Fruit fly (Drosophila melanogaster) whole organism, wandering third instar larva: Measurements from ENCODE around the gene prd1.
A peak's percentile ranks its signal among the peaks of the same experiment; 100 is the strongest.

Experiments used
- Abd-B ChIP-seq: fragments of >200 bp; optimal IDR thresholded peaks from 2 replicates; lab custom pipeline; 2017; ENCODE audit warnings: missing biosample characterization, missing genetic modification characterization
- CG32264 ChIP-seq: fragments of 200-800 bp; sonication (Bioruptor generic); optimal IDR thresholded peaks from 2 replicates; lab custom pipeline; 2016; ENCODE audit warnings: missing biosample characterization, missing genetic modification characterization
- Dfd ChIP-seq: fragments of >200 bp; optimal IDR thresholded peaks from 2 replicates; lab custom pipeline; 2017; ENCODE audit warnings: missing biosample characterization, missing genetic modification characterization
- GATAd ChIP-seq: sonication (Bioruptor generic); optimal IDR thresholded peaks from 2 replicates; lab custom pipeline; 2016; ENCODE audit warnings: missing biosample characterization, missing genetic modification characterization
- HLH106 ChIP-seq: fragments of 200-800 bp; optimal IDR thresholded peaks from 3 replicates; lab custom pipeline; 2019; ENCODE audit warnings: missing biosample characterization, mild to moderate bottlenecking, missing genetic modification characterization, moderate library complexity
- Hnf4 ChIP-seq: fragments of 200-800 bp; sonication (Bioruptor generic); optimal IDR thresholded peaks from 2 replicates; lab custom pipeline; 2016; ENCODE audit warnings: missing biosample characterization, mild to moderate bottlenecking, missing genetic modification characterization
- Hr83 ChIP-seq: fragments of 200-300 bp; sonication (Bioruptor generic); optimal IDR thresholded peaks from 2 replicates; lab custom pipeline; 2016; ENCODE audit warnings: missing biosample characterization, mild to moderate bottlenecking, missing genetic modification characterization, moderate library complexity; ENCODE audit not compliant: poor library complexity, severe bottlenecking
- Jra ChIP-seq: sonication (Bioruptor generic); optimal IDR thresholded peaks from 2 replicates; lab custom pipeline; 2016; ENCODE audit warnings: missing biosample characterization, missing genetic modification characterization
- Mio ChIP-seq: sonication (Bioruptor generic); optimal IDR thresholded peaks from 2 replicates; lab custom pipeline; 2016; ENCODE audit warnings: missing biosample characterization, missing genetic modification characterization
- Myc ChIP-seq: fragments of >200 bp; optimal IDR thresholded peaks from 2 replicates; lab custom pipeline; 2017
- N ChIP-seq: fragments of >200 bp; optimal IDR thresholded peaks from 2 replicates; lab custom pipeline; 2018; ENCODE audit warnings: missing biosample characterization, missing external identifiers, missing genetic modification characterization
- OdsH ChIP-seq: fragments of 200-800 bp; sonication (Bioruptor generic); optimal IDR thresholded peaks from 2 replicates; lab custom pipeline; 2016; ENCODE audit warnings: missing biosample characterization, mild to moderate bottlenecking, missing genetic modification characterization
- Rel ChIP-seq, 2 experiments: fragments of 200-800 bp; sonication (Bioruptor generic) in 1 of 2; optimal IDR thresholded peaks; 2 replicates in 1 of 2; 3 replicates in 1 of 2; lab custom pipeline; 2016 to 2019; ENCODE audit warnings: mild to moderate bottlenecking in 2 of 2, missing biosample characterization in 2 of 2, missing genetic modification characterization in 2 of 2, moderate library complexity in 1 of 2
- Sp1 ChIP-seq: fragments of 200-800 bp; sonication (Bioruptor generic); optimal IDR thresholded peaks from 3 replicates; lab custom pipeline; 2019; ENCODE audit warnings: missing biosample characterization, mild to moderate bottlenecking, missing genetic modification characterization, moderate library complexity
- Vsx2 ChIP-seq: fragments of 200-300, 225-300 bp; sonication (Bioruptor generic); optimal IDR thresholded peaks from 2 replicates; lab custom pipeline; 2018; ENCODE audit warnings: missing biosample characterization, missing genetic modification characterization; ENCODE audit not compliant: partially characterized antibody
- brk ChIP-seq: fragments of 200-800 bp; sonication (Bioruptor generic); optimal IDR thresholded peaks from 2 replicates; lab custom pipeline; 2016; ENCODE audit warnings: missing biosample characterization, mild to moderate bottlenecking, missing genetic modification characterization
- dl ChIP-seq, 2 experiments: fragments of 175-275, 200-275 bp in 1 of 2; fragments of 200-275 bp in 1 of 2; sonication (Bioruptor generic); optimal IDR thresholded peaks; lab custom pipeline; 2018; ENCODE audit warnings: mild to moderate bottlenecking in 2 of 2, missing biosample characterization in 2 of 2, missing genetic modification characterization in 2 of 2, moderate library complexity in 2 of 2; ENCODE audit not compliant: partially characterized antibody in 2 of 2, insufficient read depth in 1 of 2
- dmrt93B ChIP-seq: fragments of 200-800 bp; sonication (Bioruptor generic); optimal IDR thresholded peaks from 2 replicates; lab custom pipeline; 2018; ENCODE audit warnings: missing biosample characterization, mild to moderate bottlenecking, missing genetic modification characterization
- dsf ChIP-seq: sonication (Bioruptor generic); optimal IDR thresholded peaks from 2 replicates; lab custom pipeline; 2016; ENCODE audit warnings: missing biosample characterization, missing genetic modification characterization, borderline replicate concordance
- ey ChIP-seq: fragments of 200-800 bp; sonication (Bioruptor generic); optimal IDR thresholded peaks from 2 replicates; lab custom pipeline; 2016; ENCODE audit warnings: missing biosample characterization, missing genetic modification characterization
- foxo ChIP-seq, 2 experiments: fragments of 200-800 bp; sonication (Bioruptor generic); optimal IDR thresholded peaks; 2 replicates in 1 of 2; 3 replicates in 1 of 2; lab custom pipeline; 2016 to 2017; ENCODE audit warnings: missing biosample characterization in 2 of 2, missing genetic modification characterization in 2 of 2
- fru ChIP-seq: fragments of 200-800 bp; sonication (Bioruptor generic); optimal IDR thresholded peaks from 3 replicates; lab custom pipeline; 2016; ENCODE audit warnings: missing biosample characterization, mild to moderate bottlenecking, missing genetic modification characterization
- h ChIP-seq: fragments of 200-800 bp; sonication (Bioruptor generic); optimal IDR thresholded peaks from 3 replicates; lab custom pipeline; 2016; ENCODE audit warnings: missing biosample characterization, mild to moderate bottlenecking, missing genetic modification characterization
- jim ChIP-seq: fragments of 175-275, 200-325 bp; sonication (Bioruptor generic); optimal IDR thresholded peaks from 2 replicates; lab custom pipeline; 2016; ENCODE audit warnings: missing biosample characterization, mild to moderate bottlenecking, missing genetic modification characterization
- lola ChIP-seq: fragments of >200 bp; optimal IDR thresholded peaks from 2 replicates; lab custom pipeline; 2017; ENCODE audit warnings: missing biosample characterization, missing genetic modification characterization
- pan ChIP-seq: fragments of >200 bp; optimal IDR thresholded peaks from 2 replicates; lab custom pipeline; 2017
- psq ChIP-seq: fragments of 200-800 bp; sonication (Bioruptor generic); optimal IDR thresholded peaks from 3 replicates; lab custom pipeline; 2017; ENCODE audit warnings: missing biosample characterization, mild to moderate bottlenecking, missing genetic modification characterization, moderate library complexity
- rgr ChIP-seq: fragments of 200-800 bp; sonication (Bioruptor generic); optimal IDR thresholded peaks from 3 replicates; lab custom pipeline; 2016; ENCODE audit warnings: missing biosample characterization, mild to moderate bottlenecking, missing genetic modification characterization
- sage ChIP-seq: fragments of 200-800 bp; sonication (Bioruptor generic); optimal IDR thresholded peaks from 2 replicates; lab custom pipeline; 2016; ENCODE audit warnings: missing biosample characterization, mild to moderate bottlenecking, missing genetic modification characterization
- tai ChIP-seq: sonication (Bioruptor generic); optimal IDR thresholded peaks from 2 replicates; lab custom pipeline; 2016; ENCODE audit warnings: missing biosample characterization, missing genetic modification characterization

Gene prd1

DNA sequence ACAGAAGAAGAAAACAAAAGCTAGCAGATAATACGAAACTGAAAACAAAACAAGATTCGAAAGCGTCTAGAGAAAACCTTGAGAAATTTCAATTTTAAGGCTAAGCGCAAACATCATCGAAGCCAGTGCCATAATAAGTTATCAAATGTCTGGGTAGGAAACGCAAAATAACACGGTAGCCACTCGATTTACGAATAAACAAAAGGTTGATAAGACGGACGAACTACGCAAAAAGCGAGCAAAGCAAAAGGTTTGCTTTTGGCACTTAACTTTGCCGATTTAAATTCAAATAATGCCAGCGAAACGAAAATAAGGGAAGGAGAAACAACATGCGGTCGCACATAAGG is 28.7 kb downstream of the prd1 start:
- no peak for TF ChIP-seq Hnf4
- TF ChIP-seq Hr83 (GFP tag; lab: Kevin White, UChicago): no peak
- TF ChIP-seq CG32264: no peak
- TF ChIP-seq Sp1: no peak
- TF ChIP-seq HLH106: no peak
- TF ChIP-seq foxo (GFP tag; optimal IDR thresholded peaks at IDR 0.05; lab: Kevin White, UChicago): no peak
- peak; percentile 5 for TF ChIP-seq Rel (GFP tag; optimal IDR thresholded peaks at IDR 0.05; lab: Kevin White, UChicago)
- no peak for TF ChIP-seq Rel (tag; optimal IDR thresholded peaks at IDR 0.05; lab: Kevin White, UChicago)

DNA sequence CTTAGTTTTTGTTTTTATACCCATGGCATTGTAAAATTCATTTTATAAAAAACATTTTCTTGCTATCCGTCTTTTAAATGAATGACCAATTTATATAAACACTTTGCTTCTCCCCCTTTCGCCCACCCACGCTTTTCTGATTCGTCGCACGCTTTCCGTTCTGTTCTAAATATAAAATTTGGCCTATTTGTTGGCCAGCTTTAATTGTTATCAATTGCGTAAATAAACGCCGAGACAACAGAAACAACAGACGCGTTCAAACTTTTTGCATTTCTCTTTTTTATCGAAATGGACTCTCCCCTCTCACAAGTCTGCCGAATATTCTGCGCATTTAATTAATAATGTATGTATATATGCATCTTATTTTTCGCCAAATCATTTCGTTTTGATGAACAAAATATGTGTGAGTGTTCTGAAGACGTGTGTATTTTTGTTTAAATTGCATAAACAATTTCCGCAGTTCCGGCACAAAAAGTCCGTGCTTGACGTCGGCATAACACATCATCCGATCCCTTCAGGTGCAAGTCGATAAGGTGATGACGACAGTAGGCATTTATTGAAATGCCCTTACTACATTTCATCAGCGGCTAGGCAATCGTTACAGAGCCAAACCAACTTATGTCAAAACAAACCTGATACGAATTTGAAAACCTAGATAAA is 29.5 kb downstream of the prd1 start:
- TF ChIP-seq fru: no peak
- peak; percentile 26 for TF ChIP-seq h (GFP tag; lab: Kevin White, UChicago)
- peak; percentile 26 for TF ChIP-seq Hr83 (GFP tag; lab: Kevin White, UChicago)
- no peak for TF ChIP-seq Vsx2 (GFP tag; lab: Kevin White, UChicago)
- TF ChIP-seq psq (GFP tag; lab: Kevin White, UChicago): no peak

DNA sequence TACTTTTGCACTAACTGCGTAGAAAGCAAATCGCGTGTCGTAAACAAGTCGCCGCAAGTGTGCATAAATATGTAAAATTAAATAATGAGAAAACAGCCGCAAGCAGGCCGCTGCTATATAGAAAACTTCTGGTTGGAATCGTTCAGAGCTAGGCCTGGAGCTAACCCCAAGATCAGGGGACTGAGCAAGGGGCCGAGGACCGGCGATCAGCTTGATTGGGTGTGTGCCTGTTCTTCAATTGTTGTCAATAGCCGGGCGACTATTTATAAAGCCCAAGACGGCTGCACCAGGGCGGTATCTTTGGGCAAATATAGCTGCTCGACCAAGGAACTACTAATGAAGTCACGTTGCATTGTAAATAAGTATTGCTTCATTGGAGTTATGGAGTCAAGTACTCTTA is 30.1 kb downstream of the prd1 start:
- TF ChIP-seq foxo (GFP tag; optimal IDR thresholded peaks at IDR 0.05; lab: Kevin White, UChicago) (no peak), Abd-B (no peak), lola (GFP tag; lab: Kevin White, UChicago) (no peak), Jra (GFP tag; lab: Kevin White, UChicago) (no peak), dl (GFP tag; optimal IDR thresholded peaks at IDR 0.05; lab: Kevin White, UChicago; ENCODE audit: insufficient read depth in 1 of 2, partially characterized antibody in 2 of 2) (no peak), tai (GFP tag; lab: Kevin White, UChicago) (no peak), psq (GFP tag; lab: Kevin White, UChicago) (no peak), brk (GFP tag; lab: Kevin White, UChicago) (no peak), dsf (no peak), jim (GFP tag; lab: Kevin White, UChicago) (no peak), Mio (GFP tag; lab: Kevin White, UChicago) (no peak), ey (GFP tag; lab: Kevin White, UChicago) (no peak), CG32264 (no peak), Rel (GFP tag; optimal IDR thresholded peaks at IDR 0.05; lab: Kevin White, UChicago) (no peak), Rel (tag; optimal IDR thresholded peaks at IDR 0.05; lab: Kevin White, UChicago) (no peak), Myc (lab: Kevin White, UChicago) (no peak), pan (no peak), dmrt93B (no peak), fru (no peak), Vsx2 (GFP tag; lab: Kevin White, UChicago) (no peak)

DNA sequence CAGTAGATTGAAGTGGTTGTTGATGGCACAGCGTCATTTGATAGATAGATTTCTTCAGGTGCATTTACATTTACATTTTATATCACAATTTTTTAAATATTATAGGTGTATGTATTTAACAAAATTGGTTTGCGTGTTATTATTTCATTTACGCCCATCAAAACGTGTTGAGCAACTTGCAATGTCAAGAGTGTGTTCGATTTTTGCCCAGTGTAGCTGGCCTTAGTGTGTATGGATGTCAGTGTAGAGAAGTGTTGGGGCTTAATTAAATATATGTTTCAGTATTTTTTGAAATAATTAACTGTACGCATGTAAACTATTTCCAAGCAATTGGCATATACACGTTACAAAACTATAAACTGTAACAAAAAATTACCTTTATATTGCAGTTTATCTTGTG is 35.1 kb downstream of the prd1 start:
- no peak for TF ChIP-seq Hr83 (GFP tag; lab: Kevin White, UChicago)
- no peak for TF ChIP-seq Dfd (GFP tag; lab: Kevin White, UChicago)
- no peak for TF ChIP-seq N (GFP tag; lab: Kevin White, UChicago)
- peak; percentile 5 for TF ChIP-seq h (GFP tag; lab: Kevin White, UChicago)
- no peak for TF ChIP-seq Abd-B
- TF ChIP-seq Hnf4: no peak
- TF ChIP-seq sage: no peak
- no peak for TF ChIP-seq dmrt93B
- TF ChIP-seq Sp1: no peak
- TF ChIP-seq OdsH (GFP tag; lab: Kevin White, UChicago): no peak
- no peak for TF ChIP-seq GATAd
- no peak for TF ChIP-seq lola (GFP tag; lab: Kevin White, UChicago)
- TF ChIP-seq Mio (GFP tag; lab: Kevin White, UChicago): no peak
- no peak for TF ChIP-seq ey (GFP tag; lab: Kevin White, UChicago)
- TF ChIP-seq rgr (GFP tag; lab: Kevin White, UChicago): peak; percentile 15
- TF ChIP-seq, all 38 proteins: peak for 2

DNA sequence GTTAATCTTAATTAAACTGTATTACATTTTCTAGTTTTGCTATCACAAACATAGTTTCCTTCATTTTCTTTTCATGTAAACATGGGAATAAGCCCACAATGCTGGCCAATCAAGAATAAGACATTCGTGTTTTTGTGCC is 36.7 kb downstream of the prd1 start, which contains the start of gene CG43062:
TSS of gene CG43062 (plus strand) at position 40 of the 139 bp plus-strand sequence.
- TF ChIP-seq N (GFP tag; lab: Kevin White, UChicago): no peak
